Fruit fly (Drosophila melanogaster) whole organism, embryonic: ENCODE data around the gene Cyp313a4.

Experiments
- B-H1 ChIP-seq: fragments of 200-800 bp; sonication (Bioruptor generic); IDR thresholded peaks from 3 replicates; pipeline ENCODE4 v1.3.6; 2022; ENCODE audit warnings: missing biosample characterization, missing genetic modification characterization
- Bteb2 ChIP-seq: fragments of 200-800 bp; sonication (Bioruptor generic); optimal IDR thresholded peaks from 2 replicates; lab custom pipeline; 2016; ENCODE audit warnings: missing biosample characterization, missing genetic modification characterization
- CG10267 ChIP-seq: fragments of 200-800 bp; sonication (Bioruptor generic); optimal IDR thresholded peaks from 2 replicates; lab custom pipeline; 2018; ENCODE audit warnings: missing biosample characterization, mild to moderate bottlenecking, missing genetic modification characterization, moderate library complexity
- CG10431 ChIP-seq: fragments of 200-800 bp; sonication (Bioruptor generic); optimal IDR thresholded peaks from 3 replicates; lab custom pipeline; 2018; ENCODE audit warnings: missing biosample characterization, mild to moderate bottlenecking, missing genetic modification characterization
- CG10979 ChIP-seq: fragments of 200-800 bp; sonication (Bioruptor generic); optimal IDR thresholded peaks from 2 replicates; lab custom pipeline; 2018; ENCODE audit warnings: missing biosample characterization, mild to moderate bottlenecking, missing genetic modification characterization, moderate library complexity
- CG11696 ChIP-seq: fragments of 200-800 bp; sonication (Bioruptor generic); IDR thresholded peaks from 2 replicates; pipeline ENCODE4 v1.3.6; 2022; ENCODE audit warnings: missing biosample characterization, missing genetic modification characterization
- CG15269 ChIP-seq: fragments of 200-800 bp; sonication (Bioruptor generic); optimal IDR thresholded peaks from 2 replicates; lab custom pipeline; 2018; ENCODE audit warnings: missing biosample characterization, mild to moderate bottlenecking, missing genetic modification characterization, moderate library complexity
- CG15514 ChIP-seq: fragments of 200-800 bp; sonication (Bioruptor generic); optimal IDR thresholded peaks from 3 replicates; lab custom pipeline; 2017; ENCODE audit warnings: missing biosample characterization, missing genetic modification characterization, mild to moderate bottlenecking, moderate library complexity, missing genetic modification reagents
- CG16779 ChIP-seq: fragments of 200-800 bp; sonication (Bioruptor generic); IDR thresholded peaks from 2 replicates; pipeline ENCODE4 v1.3.6; 2022; ENCODE audit warnings: missing biosample characterization, missing genetic modification characterization
- CG17328 ChIP-seq: fragments of 200-800 bp; sonication (Bioruptor generic); IDR thresholded peaks from 2 replicates; pipeline ENCODE4 v1.3.6; 2022; ENCODE audit warnings: missing biosample characterization, missing genetic modification characterization
- CG17385 ChIP-seq: fragments of 200-800 bp; sonication (Bioruptor generic); optimal IDR thresholded peaks from 3 replicates; lab custom pipeline; 2018; ENCODE audit warnings: missing biosample characterization, mild to moderate bottlenecking, missing genetic modification characterization
- CG17568 ChIP-seq: fragments of 200-800 bp; sonication (Bioruptor generic); optimal IDR thresholded peaks from 2 replicates; lab custom pipeline; 2018; ENCODE audit warnings: missing biosample characterization, mild to moderate bottlenecking, missing genetic modification characterization, moderate library complexity
- CG18262 ChIP-seq: fragments of 200-800 bp; optimal IDR thresholded peaks from 3 replicates; lab custom pipeline; 2019; ENCODE audit warnings: missing biosample characterization, mild to moderate bottlenecking, missing genetic modification characterization, moderate library complexity
- CG2120 ChIP-seq: fragments of 200-800 bp; sonication (Bioruptor generic); optimal IDR thresholded peaks from 3 replicates; lab custom pipeline; 2016; ENCODE audit warnings: missing biosample characterization, missing genetic modification characterization
- CG2129 ChIP-seq: fragments of 200-800 bp; sonication (Bioruptor generic); IDR thresholded peaks from 2 replicates; pipeline ENCODE4 v1.3.6; 2022; ENCODE audit warnings: missing biosample characterization, missing genetic modification characterization; ENCODE audit not compliant: partially characterized antibody
- CG2202 ChIP-seq: fragments of 200-800 bp; sonication (Bioruptor generic); optimal IDR thresholded peaks from 2 replicates; lab custom pipeline; 2018; ENCODE audit warnings: missing biosample characterization, mild to moderate bottlenecking, missing genetic modification characterization
- CG32532 ChIP-seq: fragments of 200-800 bp; sonication (Bioruptor generic); IDR thresholded peaks from 2 replicates; pipeline ENCODE4 v1.3.6; 2022; ENCODE audit warnings: missing biosample characterization, missing genetic modification characterization
- CG33557 ChIP-seq: fragments of 200-800 bp; sonication (Bioruptor generic); optimal IDR thresholded peaks from 2 replicates; lab custom pipeline; 2019; ENCODE audit warnings: missing biosample characterization, mild to moderate bottlenecking, missing genetic modification characterization, moderate library complexity
- CG3995 ChIP-seq: fragments of 200-800 bp; sonication (Bioruptor generic); optimal IDR thresholded peaks from 3 replicates; lab custom pipeline; 2016; ENCODE audit warnings: missing biosample characterization, missing genetic modification characterization
- CG42726 ChIP-seq: fragments of 200-800 bp; sonication (Bioruptor generic); IDR thresholded peaks from 2 replicates; pipeline ENCODE4 v1.3.6; 2022; ENCODE audit warnings: missing biosample characterization, missing genetic modification characterization; ENCODE audit not compliant: partially characterized antibody
- CG6791 ChIP-seq: fragments of 200-800 bp; sonication (Bioruptor generic); IDR thresholded peaks from 3 replicates; pipeline ENCODE4 v1.3.6; 2022; ENCODE audit warnings: missing biosample characterization, missing genetic modification characterization; ENCODE audit not compliant: partially characterized antibody
- CG7271 ChIP-seq: fragments of 200-800 bp; sonication (Bioruptor generic); optimal IDR thresholded peaks from 2 replicates; lab custom pipeline; 2018; ENCODE audit warnings: missing biosample characterization, mild to moderate bottlenecking, missing genetic modification characterization, moderate library complexity
- CG8765 ChIP-seq: fragments of 200-800 bp; sonication (Bioruptor generic); IDR thresholded peaks from 2 replicates; pipeline ENCODE4 v1.3.6; 2022; ENCODE audit warnings: missing biosample characterization, missing genetic modification characterization
- Dll ChIP-seq: fragments of 200-800 bp; sonication (Bioruptor generic); IDR thresholded peaks from 4 replicates; pipeline ENCODE4 v1.3.6; 2022; ENCODE audit warnings: missing biosample characterization, missing genetic modification characterization; ENCODE audit not compliant: partially characterized antibody
- Dp ChIP-seq: fragments of 200-800 bp; sonication (Bioruptor generic); optimal IDR thresholded peaks from 2 replicates; lab custom pipeline; 2018; ENCODE audit warnings: missing biosample characterization, mild to moderate bottlenecking, missing genetic modification characterization, moderate library complexity
- Hey ChIP-seq: fragments of 200-800 bp; sonication (Bioruptor generic); optimal IDR thresholded peaks from 3 replicates; lab custom pipeline; 2018; ENCODE audit warnings: missing biosample characterization, mild to moderate bottlenecking, missing genetic modification characterization
- Kr ChIP-seq: fragments of 200-800 bp; sonication (Bioruptor generic); optimal IDR thresholded peaks from 2 replicates; lab custom pipeline; 2017; ENCODE audit warnings: missing biosample characterization, mild to moderate bottlenecking, missing genetic modification characterization
- Nf-YA ChIP-seq: fragments of 200-800 bp; sonication (Bioruptor generic); IDR thresholded peaks from 2 replicates; pipeline ENCODE4 v1.3.6; 2022; ENCODE audit warnings: missing biosample characterization, missing genetic modification characterization
- Poxn ChIP-seq: fragments of 200-800 bp; sonication (Bioruptor generic); IDR thresholded peaks from 2 replicates; pipeline ENCODE4 v1.3.6; 2022; ENCODE audit warnings: missing biosample characterization, missing genetic modification characterization
- Ravus ChIP-seq: fragments of 200-800 bp; sonication (Bioruptor generic); IDR thresholded peaks from 2 replicates; pipeline ENCODE4 v1.3.6; 2022; ENCODE audit warnings: missing biosample characterization, missing genetic modification characterization
- Rfx ChIP-seq: fragments of 200-800 bp; sonication (Bioruptor generic); IDR thresholded peaks from 2 replicates; pipeline ENCODE4 v1.3.6; 2022; ENCODE audit warnings: missing biosample characterization, missing genetic modification characterization
- al ChIP-seq: fragments of 200-800 bp; sonication (Bioruptor generic); IDR thresholded peaks from 2 replicates; pipeline ENCODE4 v1.3.6; 2022; ENCODE audit warnings: missing biosample characterization, missing genetic modification characterization
- btn ChIP-seq: fragments of 200-800 bp; sonication (Bioruptor generic); optimal IDR thresholded peaks from 2 replicates; lab custom pipeline; 2016; ENCODE audit warnings: missing biosample characterization, missing genetic modification characterization
- cad ChIP-seq: fragments of >200 bp; optimal IDR thresholded peaks from 2 replicates; lab custom pipeline; 2017; ENCODE audit warnings: missing biosample characterization, missing genetic modification characterization
- esg ChIP-seq: fragments of 200-800 bp; sonication (Bioruptor generic); conservative IDR thresholded peaks from 2 replicates; pipeline ENCODE4 v1.3.6; 2022; ENCODE audit warnings: missing biosample characterization, missing genetic modification characterization
- exex ChIP-seq: fragments of 200-800 bp; sonication (Bioruptor generic); optimal IDR thresholded peaks from 4 replicates; lab custom pipeline; 2018; ENCODE audit warnings: missing biosample characterization, mild to moderate bottlenecking, missing genetic modification characterization, moderate library complexity
- fd102C ChIP-seq: fragments of 200-800 bp; sonication (Bioruptor generic); optimal IDR thresholded peaks from 2 replicates; lab custom pipeline; 2018; ENCODE audit warnings: missing biosample characterization, mild to moderate bottlenecking, missing genetic modification characterization, moderate library complexity
- fd64A ChIP-seq: fragments of 200-800 bp; sonication (Bioruptor generic); optimal IDR thresholded peaks from 3 replicates; lab custom pipeline; 2018; ENCODE audit warnings: missing biosample characterization, mild to moderate bottlenecking, missing genetic modification characterization
- gce ChIP-seq: fragments of 200-800 bp; sonication (Bioruptor generic); IDR thresholded peaks from 3 replicates; pipeline ENCODE4 v1.3.6; 2022; ENCODE audit warnings: missing biosample characterization, missing genetic modification characterization
- gsb-n ChIP-seq: fragments of 200-800 bp; sonication (Bioruptor generic); optimal IDR thresholded peaks from 3 replicates; lab custom pipeline; 2018; ENCODE audit warnings: missing biosample characterization, mild to moderate bottlenecking, missing genetic modification characterization
- hb ChIP-seq: fragments of 200-800 bp; sonication (Bioruptor generic); IDR thresholded peaks from 3 replicates; pipeline ENCODE4 v1.3.6; 2022; ENCODE audit warnings: missing biosample characterization, missing genetic modification characterization; ENCODE audit not compliant: partially characterized antibody
- nerfin-1 ChIP-seq: fragments of 200-800 bp; sonication (Bioruptor generic); optimal IDR thresholded peaks from 3 replicates; lab custom pipeline; 2019; ENCODE audit warnings: missing biosample characterization, mild to moderate bottlenecking, missing genetic modification characterization, moderate library complexity
- oc ChIP-seq: fragments of 200-800 bp; sonication (Bioruptor generic); optimal IDR thresholded peaks from 2 replicates; lab custom pipeline; 2018; ENCODE audit warnings: missing biosample characterization, mild to moderate bottlenecking, missing genetic modification characterization, moderate library complexity
- pho ChIP-seq: fragments of 200-800 bp; sonication (Bioruptor generic); optimal IDR thresholded peaks from 2 replicates; lab custom pipeline; 2016; ENCODE audit warnings: missing biosample characterization, missing genetic modification characterization
- pita ChIP-seq: fragments of 200-800 bp; sonication (Bioruptor generic); optimal IDR thresholded peaks from 2 replicates; lab custom pipeline; 2017; ENCODE audit warnings: missing biosample characterization, mild to moderate bottlenecking, missing genetic modification characterization
- ro ChIP-seq: fragments of 200-800 bp; sonication (Bioruptor generic); IDR thresholded peaks from 2 replicates; pipeline ENCODE4 v1.3.6; 2022; ENCODE audit warnings: missing biosample characterization, missing genetic modification characterization
- sd ChIP-seq: fragments of 200-800 bp; sonication (Bioruptor generic); optimal IDR thresholded peaks from 3 replicates; lab custom pipeline; 2018; ENCODE audit warnings: missing biosample characterization, mild to moderate bottlenecking, missing genetic modification characterization, moderate library complexity
- slou ChIP-seq: fragments of 200-800 bp; sonication (Bioruptor generic); optimal IDR thresholded peaks from 3 replicates; lab custom pipeline; 2016; ENCODE audit warnings: missing biosample characterization, missing genetic modification characterization
- tin ChIP-seq: fragments of 200-800 bp; sonication (Bioruptor generic); optimal IDR thresholded peaks from 3 replicates; lab custom pipeline; 2016; ENCODE audit warnings: missing biosample characterization, missing genetic modification characterization
- zen2 ChIP-seq: fragments of 200-800 bp; sonication (Bioruptor generic); IDR thresholded peaks from 3 replicates; pipeline ENCODE4 v1.3.6; 2022; ENCODE audit warnings: missing biosample characterization, missing genetic modification characterization; ENCODE audit not compliant: partially characterized antibody
- zfh2 ChIP-seq: fragments of 200-800 bp; sonication (Bioruptor generic); optimal IDR thresholded peaks from 2 replicates; lab custom pipeline; 2016; ENCODE audit warnings: missing biosample characterization, missing genetic modification characterization

Gene Cyp313a4

DNA sequence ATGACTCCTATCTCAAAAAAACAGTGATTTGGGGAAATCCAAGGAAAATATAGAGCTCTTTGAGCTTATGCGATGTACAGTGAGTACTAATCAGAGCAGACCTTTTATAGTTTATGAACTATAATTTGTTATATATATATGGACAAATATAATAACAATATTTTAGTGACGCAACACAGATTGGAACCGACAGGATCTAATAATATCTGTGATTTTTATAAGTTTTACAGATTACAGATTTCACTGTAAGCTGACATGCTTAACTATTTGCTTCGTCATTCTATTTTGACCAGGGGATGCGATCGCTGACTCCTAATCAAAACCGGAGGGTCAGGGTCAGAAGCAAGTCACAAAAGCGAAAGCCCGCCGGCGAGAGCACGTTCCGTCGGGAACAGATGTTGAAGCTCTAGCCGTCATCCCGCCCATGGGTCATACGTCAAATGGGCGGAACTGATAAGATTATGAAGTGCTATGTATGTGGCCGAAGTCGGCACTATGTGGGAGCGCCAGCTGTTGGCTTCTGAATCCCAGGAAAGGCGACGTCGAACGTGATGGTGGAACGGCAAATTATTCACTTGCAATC is 7.0 kb downstream of the Cyp313a4 start, which contains the start of gene Gnmt (continued):
- TF ChIP-seq CG2129 (no peak), ro (GFP tag; lab: Robert Waterston, UW) (no peak), Bteb2 (GFP tag; lab: Kevin White, UChicago) (no peak), pita (no peak), CG32532 (GFP tag; lab: Robert Waterston, UW) (peak; percentile 33; the same call in 1 of the 2 replicates), CG10267 (tag; lab: Kevin White, UChicago) (no peak), Poxn (GFP tag; lab: Robert Waterston, UW) (no peak), CG3995 (GFP tag; lab: Kevin White, UChicago) (no peak), CG11696 (GFP tag; lab: Robert Waterston, UW) (no peak), Kr (GFP tag; lab: Kevin White, UChicago) (no peak), CG16779 (GFP tag; lab: Robert Waterston, UW) (no peak), CG17568 (no peak), Ravus (GFP tag; lab: Robert Waterston, UW) (no peak), CG8765 (GFP tag; lab: Robert Waterston, UW) (no peak), Nf-YA (GFP tag; lab: Robert Waterston, UW) (no peak), esg (GFP tag; lab: Robert Waterston, UW) (no peak), oc (tag; lab: Kevin White, UChicago) (no peak), pho (GFP tag; lab: Kevin White, UChicago) (no peak), CG15269 (tag; lab: Kevin White, UChicago) (no peak), CG7271 (tag; lab: Kevin White, UChicago) (no peak), CG42726 (GFP tag; lab: Robert Waterston, UW) (no peak), Dll (GFP tag; lab: Robert Waterston, UW) (no peak), CG10431 (GFP tag; lab: Kevin White, UChicago) (no peak), CG10979 (tag; lab: Kevin White, UChicago) (no peak), slou (GFP tag; lab: Kevin White, UChicago) (no peak), hb (GFP tag; lab: Robert Waterston, UW) (no peak), zfh2 (GFP tag; lab: Kevin White, UChicago) (no peak), zen2 (GFP tag; lab: Robert Waterston, UW) (no peak), sd (tag; lab: Kevin White, UChicago) (no peak), Dp (GFP tag; lab: Kevin White, UChicago) (no peak), al (GFP tag; lab: Robert Waterston, UW) (no peak), CG33557 (GFP tag; lab: Kevin White, UChicago) (no peak), gce (no peak), nerfin-1 (no peak), fd64A (GFP tag; lab: Kevin White, UChicago) (no peak), CG6791 (GFP tag; lab: Robert Waterston, UW) (no peak), cad (GFP tag; lab: Kevin White, UChicago) (no peak), Rfx (GFP tag; lab: Robert Waterston, UW) (peak; percentile 56), tin (GFP tag; lab: Kevin White, UChicago) (no peak), CG15514 (GFP tag; lab: Kevin White, UChicago) (no peak), B-H1 (no peak), CG17385 (GFP tag; lab: Kevin White, UChicago) (no peak), CG2120 (GFP tag; lab: Kevin White, UChicago) (peak; percentile 16), Hey (tag; lab: Kevin White, UChicago) (no peak), CG2202 (no peak), gsb-n (tag; lab: Kevin White, UChicago) (no peak), btn (GFP tag; lab: Kevin White, UChicago) (no peak), CG18262 (no peak), CG17328 (no peak), exex (no peak), fd102C (no peak)
